Fruit fly (Drosophila melanogaster): ENCODE measurements around the gene CG13901.

DNA sequence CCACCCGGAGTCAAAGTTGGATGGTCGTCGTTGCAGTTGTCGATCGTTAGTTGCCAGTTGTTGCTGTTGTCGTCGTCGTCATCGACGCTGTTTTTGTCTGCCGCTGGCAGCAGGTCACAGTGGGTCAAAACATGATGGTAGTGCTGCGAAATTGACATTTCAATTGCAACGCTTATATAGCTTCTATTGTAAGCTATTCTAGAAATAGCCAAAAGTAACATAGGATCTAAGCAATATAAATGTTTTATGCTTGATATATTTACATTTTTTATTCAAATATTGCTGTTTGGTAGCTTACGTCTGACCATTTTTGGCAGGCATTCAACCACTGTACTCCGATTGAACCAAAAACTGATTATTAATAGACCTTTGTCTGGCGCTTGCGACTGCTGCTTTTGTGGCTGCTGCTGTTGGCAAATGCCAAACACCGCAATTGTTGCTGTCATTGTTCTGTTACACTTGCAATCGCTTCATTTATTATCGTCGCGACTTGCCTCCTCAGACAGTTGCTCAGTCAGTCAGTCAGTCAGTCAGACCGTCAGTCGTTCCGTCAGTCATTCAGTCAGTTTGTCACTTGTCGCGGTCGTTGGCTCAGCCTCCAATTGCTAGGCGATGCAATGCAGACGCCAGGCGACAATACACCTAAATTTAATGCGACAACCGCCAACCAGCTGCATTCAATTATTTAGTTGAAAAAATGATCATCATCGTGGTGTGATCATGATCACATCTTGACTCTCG, 46.2 kb downstream of the CG13901 start:
- TF ChIP-seq row (GFP tag; IDR thresholded peaks at IDR 0.05) (peak; percentile 91), CG16779 (GFP tag; IDR thresholded peaks at IDR 0.05) (no peak), fru (optimal IDR thresholded peaks at IDR 0.05) (no peak)

Data from whole organism, embryonic.